Worm (Caenorhabditis elegans): ENCODE results near the gene sel-13.

Gene sel-13

DNA sequence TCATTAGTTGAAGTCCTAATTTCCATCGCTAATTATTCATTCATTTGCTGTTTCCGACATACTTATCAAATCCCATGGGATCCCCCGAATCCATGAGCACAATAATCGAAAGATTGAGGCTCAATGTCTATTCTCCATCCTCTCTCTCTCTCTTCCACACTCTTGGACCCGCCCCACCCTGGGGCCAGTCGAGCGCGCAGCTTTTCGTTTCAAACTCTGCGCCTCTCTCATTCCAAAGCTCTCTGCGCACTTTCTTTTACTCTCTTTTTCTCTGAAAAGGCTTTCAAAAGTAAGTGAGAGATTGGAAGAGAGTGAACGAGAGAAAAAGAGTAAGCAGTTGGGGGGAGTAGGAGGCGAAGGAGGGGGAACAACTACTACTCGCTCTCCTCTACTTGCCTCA is 21.7 kb upstream of the sel-13 start, which contains the start of gene acy-1:
acy-1 (plus strand) TSS at position 346 of the 400 bp plus-strand sequence.
- TF ChIP-seq ceh-16 (tag; optimal IDR thresholded peaks at IDR 0.05): no peak
- TF ChIP-seq ztf-11 (tag; optimal IDR thresholded peaks at IDR 0.05): no peak
- peak; percentile 51 for TF ChIP-seq snpc-4 (tag; optimal IDR thresholded peaks at IDR 0.05)
- TF ChIP-seq ZK546.5 (tag; optimal IDR thresholded peaks at IDR 0.05): no peak
- TF ChIP-seq aly-2 (tag; optimal IDR thresholded peaks at IDR 0.05): no peak
- TF ChIP-seq R02D3.7 (tag; optimal IDR thresholded peaks at IDR 0.05): peak; percentile 8
- no peak for TF ChIP-seq nhr-43 (tag; optimal IDR thresholded peaks at IDR 0.05; ENCODE audit: poor library complexity, severe bottlenecking)
- peak; percentile 91 for TF ChIP-seq lin-39 (tag; optimal IDR thresholded peaks at IDR 0.05)
- TF ChIP-seq egl-5 (tag; optimal IDR thresholded peaks at IDR 0.05): peak; percentile 91
- peak; percentile 93 for TF ChIP-seq hmg-11 (tag; optimal IDR thresholded peaks at IDR 0.05)
- TF ChIP-seq egl-27 (tag; optimal IDR thresholded peaks at IDR 0.05): no peak
- TF ChIP-seq unc-39 (tag; optimal IDR thresholded peaks at IDR 0.05): no peak
- TF ChIP-seq nfya-1 (tag; optimal IDR thresholded peaks at IDR 0.05; ENCODE audit: insufficient read depth): peak; percentile 93
- TF ChIP-seq fos-1 (tag; optimal IDR thresholded peaks at IDR 0.05): no peak
- TF ChIP-seq elt-2 (tag; optimal IDR thresholded peaks at IDR 0.05): no peak
- peak; percentile 48 for TF ChIP-seq nhr-23 (tag; optimal IDR thresholded peaks at IDR 0.05)
- peak; percentile 79 for TF ChIP-seq lin-15B (tag; optimal IDR thresholded peaks at IDR 0.05)
- TF ChIP-seq unc-62 (GFP tag; optimal IDR thresholded peaks at IDR 0.05): peak; percentile 7
- no peak for TF ChIP-seq mml-1 (tag; optimal IDR thresholded peaks at IDR 0.05)
- no peak for TF ChIP-seq elt-3 (tag; optimal IDR thresholded peaks at IDR 0.05)
- TF ChIP-seq sea-2 (GFP tag; optimal IDR thresholded peaks at IDR 0.05): no peak
- TF ChIP-seq nhr-12 (tag; optimal IDR thresholded peaks at IDR 0.05): no peak
- peak; percentile 59 for TF ChIP-seq nhr-11 (tag; optimal IDR thresholded peaks at IDR 0.05)
- TF ChIP-seq ama-1 (optimal IDR thresholded peaks at IDR 0.05): no peak
- peak; percentile 78 for TF ChIP-seq pha-4 (tag; optimal IDR thresholded peaks at IDR 0.05)
- peak; percentile 46 for TF ChIP-seq elt-1 (tag; optimal IDR thresholded peaks at IDR 0.05)
- no peak for TF ChIP-seq daf-12 (tag; optimal IDR thresholded peaks at IDR 0.05)
- TF ChIP-seq ceh-82 (tag; optimal IDR thresholded peaks at IDR 0.05): no peak
- peak; percentile 21 for TF ChIP-seq tbx-2 (tag; optimal IDR thresholded peaks at IDR 0.05)
- no peak for TF ChIP-seq nhr-67 (tag; optimal IDR thresholded peaks at IDR 0.05)
- TF ChIP-seq fkh-10 (GFP tag; optimal IDR thresholded peaks at IDR 0.05): peak; percentile 23
- TF ChIP-seq nhr-77 (tag; optimal IDR thresholded peaks at IDR 0.05): no peak
- no peak for TF ChIP-seq ztf-4 (tag; optimal IDR thresholded peaks at IDR 0.05)
- TF ChIP-seq zag-1 (tag; optimal IDR thresholded peaks at IDR 0.05): no peak
- TF ChIP-seq lsy-12 (tag; optimal IDR thresholded peaks at IDR 0.05): no peak
- TF ChIP-seq ceh-28 (tag; optimal IDR thresholded peaks at IDR 0.05): peak; percentile 1

- TF ChIP-seq egl-5 (tag; optimal IDR thresholded peaks at IDR 0.05) (peak; percentile 35), hmg-11 (tag; optimal IDR thresholded peaks at IDR 0.05) (peak; percentile 25), unc-39 (tag; optimal IDR thresholded peaks at IDR 0.05) (no peak), fkh-10 (GFP tag; optimal IDR thresholded peaks at IDR 0.05) (no peak), ceh-82 (tag; optimal IDR thresholded peaks at IDR 0.05) (no peak), nhr-25 (tag; optimal IDR thresholded peaks at IDR 0.05) (peak; percentile 54), lsy-12 (tag; optimal IDR thresholded peaks at IDR 0.05) (no peak), mdl-1 (tag; optimal IDR thresholded peaks at IDR 0.05) (no peak), pqm-1 (tag; optimal IDR thresholded peaks at IDR 0.05) (no peak), nhr-11 (tag; optimal IDR thresholded peaks at IDR 0.05) (no peak), eor-1 (tag; optimal IDR thresholded peaks at IDR 0.05) (no peak), nhr-67 (tag; optimal IDR thresholded peaks at IDR 0.05) (no peak), nhr-23 (tag; optimal IDR thresholded peaks at IDR 0.05) (peak; percentile 53), ceh-16 (tag; optimal IDR thresholded peaks at IDR 0.05) (no peak), lin-39 (tag; optimal IDR thresholded peaks at IDR 0.05) (peak; percentile 73), nhr-43 (tag; optimal IDR thresholded peaks at IDR 0.05; ENCODE audit: poor library complexity, severe bottlenecking) (peak; percentile 3), elt-1 (tag; optimal IDR thresholded peaks at IDR 0.05) (no peak), aly-2 (tag; optimal IDR thresholded peaks at IDR 0.05) (no peak), ztf-4 (tag; optimal IDR thresholded peaks at IDR 0.05) (no peak), elt-3 (tag; optimal IDR thresholded peaks at IDR 0.05) (no peak), ama-1 (optimal IDR thresholded peaks at IDR 0.05) (no peak), mml-1 (tag; optimal IDR thresholded peaks at IDR 0.05) (no peak), nhr-28 (tag; optimal IDR thresholded peaks at IDR 0.05) (no peak), nhr-76 (tag; optimal IDR thresholded peaks at IDR 0.05) (no peak), sea-2 (GFP tag; optimal IDR thresholded peaks at IDR 0.05) (no peak), unc-62 (GFP tag; optimal IDR thresholded peaks at IDR 0.05) (no peak), tbx-2 (tag; optimal IDR thresholded peaks at IDR 0.05) (no peak), elt-2 (tag; optimal IDR thresholded peaks at IDR 0.05) (no peak), lin-15B (tag; optimal IDR thresholded peaks at IDR 0.05) (peak; percentile 81), fkh-2 (tag; optimal IDR thresholded peaks at IDR 0.05) (no peak), pha-4 (tag; optimal IDR thresholded peaks at IDR 0.05) (no peak), nhr-12 (tag; optimal IDR thresholded peaks at IDR 0.05) (no peak), zag-1 (tag; optimal IDR thresholded peaks at IDR 0.05) (no peak), ceh-28 (tag; optimal IDR thresholded peaks at IDR 0.05) (no peak), ceh-9 (tag; optimal IDR thresholded peaks at IDR 0.05) (no peak), nhr-77 (tag; optimal IDR thresholded peaks at IDR 0.05) (no peak), ZK546.5 (tag; optimal IDR thresholded peaks at IDR 0.05) (no peak), nhr-237 (tag; optimal IDR thresholded peaks at IDR 0.05) (no peak), R02D3.7 (tag; optimal IDR thresholded peaks at IDR 0.05) (peak; percentile 58), jun-1 (tag; optimal IDR thresholded peaks at IDR 0.05) (no peak)
Measured at ce11 chrIII:4720620-4721227, 20.7 kb upstream of the sel-13 start, which contains the start of gene emb-5. Gene emb-5 (minus strand): TSS chrIII:4720670.
